Worm (Caenorhabditis elegans) whole organism, late embryonic: ENCODE measurements around the gene Y50E8A.2.

Source experiments
- elt-2 ChIP-seq: sonication (generic microtip); optimal IDR thresholded peaks from 2 replicates; lab custom pipeline; 2016; ENCODE audit warnings: missing genetic modification reagents, missing genetic modification characterization, missing compliant biosample characterization
- tbx-2 ChIP-seq: sonication (generic microtip); optimal IDR thresholded peaks from 2 replicates; lab custom pipeline; 2016; ENCODE audit warnings: missing genetic modification characterization, missing compliant biosample characterization
- unc-86 ChIP-seq: sonication (generic microtip); optimal IDR thresholded peaks from 2 replicates; lab custom pipeline; 2016; ENCODE audit warnings: missing genetic modification characterization, missing compliant biosample characterization

DNA sequence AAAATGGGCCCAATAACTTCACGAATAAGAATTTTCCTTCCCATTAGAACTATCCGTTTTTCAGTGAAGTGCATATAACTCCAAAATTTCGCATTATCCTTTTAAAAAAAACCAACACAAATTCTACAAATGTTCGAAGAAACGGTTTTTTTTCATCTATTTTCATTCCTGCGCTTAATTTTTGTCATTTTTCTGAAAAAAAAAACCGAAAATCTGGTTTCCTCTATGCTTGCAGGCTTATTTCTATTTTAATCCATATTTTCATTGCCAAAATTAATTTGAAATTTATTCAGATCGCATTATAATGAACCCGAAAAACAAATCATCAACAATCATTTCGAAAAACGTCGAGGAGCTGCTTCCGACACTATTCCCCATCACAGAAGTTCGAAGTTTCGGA, 30.0 kb downstream of the Y50E8A.2 start, which contains the start of gene set-5:
- TF ChIP-seq unc-86 (no peak), elt-2 (tag; lab: Kevin White, UChicago) (no peak), tbx-2 (tag; lab: Kevin White, UChicago) (no peak)
